Worm (Caenorhabditis elegans) whole organism, early embryonic: Measurements from ENCODE around the gene C24A3.4.

ENCODE experiments used
- B0310.2 ChIP-seq: sonication (generic microtip); optimal IDR thresholded peaks from 2 replicates; lab custom pipeline; 2016; ENCODE audit warnings: mild to moderate bottlenecking, missing genetic modification characterization, missing compliant biosample characterization
- F13C5.2 ChIP-seq: sonication (generic microtip); optimal IDR thresholded peaks from 2 replicates; lab custom pipeline; 2017; ENCODE audit warnings: mild to moderate bottlenecking, missing genetic modification characterization, inconsistent platforms, missing compliant biosample characterization
- aly-1 ChIP-seq: sonication (generic microtip); optimal IDR thresholded peaks from 2 replicates; lab custom pipeline; 2016; ENCODE audit warnings: missing genetic modification characterization, missing compliant biosample characterization
- ama-1 ChIP-seq: fragments of 150-350 bp; optimal IDR thresholded peaks from 2 replicates; lab custom pipeline; 2014
- ceh-13 ChIP-seq: fragments of 200-800 bp; sonication (Bioruptor generic); optimal IDR thresholded peaks from 2 replicates; lab custom pipeline; 2018; ENCODE audit warnings: mild to moderate bottlenecking, missing genetic modification characterization, missing compliant biosample characterization
- ceh-36 ChIP-seq: sonication (generic microtip); optimal IDR thresholded peaks from 2 replicates; lab custom pipeline; 2016; ENCODE audit warnings: missing genetic modification characterization, inconsistent platforms, missing compliant biosample characterization
- ets-7 ChIP-seq: sonication (generic microtip); optimal IDR thresholded peaks from 2 replicates; lab custom pipeline; 2016; ENCODE audit warnings: missing genotype, missing genetic modification characterization, missing compliant biosample characterization
- flt-1 ChIP-seq: fragments of 200-800 bp; sonication (Bioruptor generic); IDR thresholded peaks from 2 replicates; pipeline ENCODE4 v1.3.6; 2022; ENCODE audit warnings: missing genetic modification characterization, missing compliant biosample characterization
- hmbx-1 ChIP-seq: sonication (generic microtip); optimal IDR thresholded peaks from 2 replicates; lab custom pipeline; 2016; ENCODE audit warnings: mild to moderate bottlenecking, missing genetic modification characterization, missing compliant biosample characterization
- hmg-4 ChIP-seq: fragments of 200-800 bp; sonication (Bioruptor generic); optimal IDR thresholded peaks from 2 replicates; lab custom pipeline; 2018; ENCODE audit warnings: mild to moderate bottlenecking, missing genetic modification characterization, missing compliant biosample characterization
- hnd-1 ChIP-seq: sonication (generic microtip); optimal IDR thresholded peaks from 2 replicates; lab custom pipeline; 2016; ENCODE audit warnings: missing genetic modification characterization, missing compliant biosample characterization
- pes-1 ChIP-seq: fragments of 200-800 bp; sonication (Bioruptor generic); IDR thresholded peaks from 2 replicates; pipeline ENCODE4 v1.3.6; 2022; ENCODE audit warnings: missing genetic modification reagents, missing genetic modification characterization, missing compliant biosample characterization
- scrt-1 ChIP-seq: fragments of 200-800 bp; sonication (Bioruptor generic); IDR thresholded peaks from 2 replicates; pipeline ENCODE4 v1.3.6; 2022; ENCODE audit warnings: missing genetic modification characterization, missing compliant biosample characterization
- sea-1 ChIP-seq: fragments of 200-800 bp; sonication (Bioruptor generic); conservative IDR thresholded peaks from 2 replicates; pipeline ENCODE4 v1.3.6; 2022; ENCODE audit warnings: missing genetic modification characterization, missing compliant biosample characterization
- tbx-11 ChIP-seq: fragments of 200-800 bp; sonication (Bioruptor generic); IDR thresholded peaks from 2 replicates; pipeline ENCODE4 v1.3.6; 2022; ENCODE audit warnings: missing genetic modification characterization, missing compliant biosample characterization
- tbx-37 ChIP-seq: fragments of 200-800 bp; sonication (Bioruptor generic); conservative IDR thresholded peaks from 2 replicates; pipeline ENCODE4 v1.3.6; 2022; ENCODE audit warnings: missing genetic modification reagents, missing genetic modification characterization, missing compliant biosample characterization
- tra-4 ChIP-seq: sonication (generic microtip); optimal IDR thresholded peaks from 2 replicates; lab custom pipeline; 2017; ENCODE audit warnings: missing genetic modification characterization, missing compliant biosample characterization

C24A3.4 gene

ce11 chrX:8986452-8986851 is 5.8 kb upstream of the C24A3.4 start:
- TF ChIP-seq hmbx-1 (no peak), sea-1 (GFP tag; lab: Robert Waterston, UW) (no peak), ets-7 (tag; lab: Kevin White, UChicago) (no peak), ceh-13 (no peak), F13C5.2 (tag; lab: Kevin White, UChicago) (no peak), ceh-36 (no peak), hnd-1 (tag; lab: Kevin White, UChicago) (no peak), scrt-1 (GFP tag; lab: Robert Waterston, UW) (no peak), aly-1 (tag; lab: Kevin White, UChicago) (no peak), flt-1 (GFP tag; lab: Robert Waterston, UW) (no peak), ama-1 (lab: Kevin White, UChicago) (no peak), tbx-11 (GFP tag; lab: Robert Waterston, UW) (no peak), pes-1 (GFP tag; lab: Robert Waterston, UW) (no peak), tbx-37 (GFP tag; lab: Robert Waterston, UW) (no peak), B0310.2 (tag; lab: Kevin White, UChicago) (no peak), tra-4 (no peak), hmg-4 (GFP tag; lab: Kevin White, UChicago) (no peak)

ce11 chrX:8987828-8988227 is 4.4 kb upstream of the C24A3.4 start, which contains the start of gene twk-18:
TSS of gene twk-18 (plus strand) at chrX:8988128.
- TF ChIP-seq flt-1 (GFP tag; lab: Robert Waterston, UW) = no peak
- TF ChIP-seq hnd-1 (tag; lab: Kevin White, UChicago) = no peak
- TF ChIP-seq F13C5.2 (tag; lab: Kevin White, UChicago) = no peak
- no peak for TF ChIP-seq ceh-36
- TF ChIP-seq hmbx-1 = no peak
- TF ChIP-seq scrt-1 (GFP tag; lab: Robert Waterston, UW) = no peak
- no peak for TF ChIP-seq ama-1 (lab: Kevin White, UChicago)
- TF ChIP-seq hmg-4 (GFP tag; lab: Kevin White, UChicago) = no peak
- no peak for TF ChIP-seq pes-1 (GFP tag; lab: Robert Waterston, UW)
- no peak for TF ChIP-seq tbx-37 (GFP tag; lab: Robert Waterston, UW)
- no peak for TF ChIP-seq aly-1 (tag; lab: Kevin White, UChicago)
- TF ChIP-seq sea-1 (GFP tag; lab: Robert Waterston, UW) = no peak
- TF ChIP-seq ets-7 (tag; lab: Kevin White, UChicago) = no peak
- TF ChIP-seq ceh-13 = no peak
- TF ChIP-seq B0310.2 (tag; lab: Kevin White, UChicago) = no peak
- no peak for TF ChIP-seq tra-4
- TF ChIP-seq tbx-11 (GFP tag; lab: Robert Waterston, UW) = no peak

ce11 chrX:8995527-8995946 is 3.3 kb downstream of the C24A3.4 start:
- TF ChIP-seq F13C5.2 (tag; lab: Kevin White, UChicago) = peak; percentile 32
- no peak for TF ChIP-seq tra-4
- peak; percentile 22 for TF ChIP-seq hmg-4 (GFP tag; lab: Kevin White, UChicago)

ce11 chrX:8996496-8997116 is 4.4 kb downstream of the C24A3.4 start:
- TF ChIP-seq tbx-11 (GFP tag; lab: Robert Waterston, UW) = no peak
- TF ChIP-seq hnd-1 (tag; lab: Kevin White, UChicago) = no peak
- TF ChIP-seq tbx-37 (GFP tag; lab: Robert Waterston, UW) = no peak

ce11 chrX:8997450-8998075 is 5.4 kb downstream of the C24A3.4 start, which contains the start of gene C24A3.2:
TSS of gene C24A3.2 (plus strand) at chrX:8997500.
- TF ChIP-seq ceh-13 = no peak
- no peak for TF ChIP-seq sea-1 (GFP tag; lab: Robert Waterston, UW)
- no peak for TF ChIP-seq scrt-1 (GFP tag; lab: Robert Waterston, UW)
- no peak for TF ChIP-seq ama-1 (lab: Kevin White, UChicago)
- no peak for TF ChIP-seq tbx-11 (GFP tag; lab: Robert Waterston, UW)
- no peak for TF ChIP-seq pes-1 (GFP tag; lab: Robert Waterston, UW)
- TF ChIP-seq F13C5.2 (tag; lab: Kevin White, UChicago) = no peak
- no peak for TF ChIP-seq hmg-4 (GFP tag; lab: Kevin White, UChicago)
- no peak for TF ChIP-seq tbx-37 (GFP tag; lab: Robert Waterston, UW)
- TF ChIP-seq hnd-1 (tag; lab: Kevin White, UChicago) = no peak
- TF ChIP-seq B0310.2 (tag; lab: Kevin White, UChicago) = no peak
- no peak for TF ChIP-seq hmbx-1
- TF ChIP-seq flt-1 (GFP tag; lab: Robert Waterston, UW) = no peak
- no peak for TF ChIP-seq aly-1 (tag; lab: Kevin White, UChicago)
- no peak for TF ChIP-seq tra-4
- TF ChIP-seq ets-7 (tag; lab: Kevin White, UChicago) = no peak

ce11 chrX:8998809-8999208 is 6.6 kb downstream of the C24A3.4 start, which contains the start of gene C24A3.1:
TSS of gene C24A3.1 (plus strand) at chrX:8999071.
- no peak for TF ChIP-seq B0310.2 (tag; lab: Kevin White, UChicago)
- TF ChIP-seq pes-1 (GFP tag; lab: Robert Waterston, UW) = no peak
- no peak for TF ChIP-seq F13C5.2 (tag; lab: Kevin White, UChicago)
- TF ChIP-seq scrt-1 (GFP tag; lab: Robert Waterston, UW) = no peak

ce11 chrX:9010418-9010817 is 18.2 kb downstream of the C24A3.4 start, which contains the start of gene C24A3.9:
TSS of gene C24A3.9 (minus strand) at chrX:9010518.
- TF ChIP-seq B0310.2 (tag; lab: Kevin White, UChicago) (no peak), ama-1 (lab: Kevin White, UChicago) (no peak), flt-1 (GFP tag; lab: Robert Waterston, UW) (no peak), hmbx-1 (no peak), tbx-11 (GFP tag; lab: Robert Waterston, UW) (no peak), aly-1 (tag; lab: Kevin White, UChicago) (no peak), ceh-13 (no peak)
